Fruit fly (Drosophila melanogaster): ENCODE measurements around the gene CG3036.
A peak's percentile ranks its signal among the peaks of the same experiment; 100 is the strongest.

CG3036 gene

dm6 chr2L:4930541-4930940 is 38.6 kb downstream of the CG3036 start:
- TF ChIP-seq tj (GFP tag; optimal IDR thresholded peaks at IDR 0.05): peak; percentile 30
- TF ChIP-seq CG1620 (GFP tag; optimal IDR thresholded peaks at IDR 0.05): no peak
- peak; percentile 20 for TF ChIP-seq CG11617 (GFP tag; optimal IDR thresholded peaks at IDR 0.05)
- TF ChIP-seq Clk (GFP tag; optimal IDR thresholded peaks at IDR 0.05): no peak
- TF ChIP-seq cic (GFP tag; optimal IDR thresholded peaks at IDR 0.05): no peak
- TF ChIP-seq CG33017 (tag; optimal IDR thresholded peaks at IDR 0.05): peak; percentile 90
- TF ChIP-seq Crg-1 (GFP tag; optimal IDR thresholded peaks at IDR 0.05): no peak
- TF ChIP-seq CG5204 (GFP tag; optimal IDR thresholded peaks at IDR 0.05): peak; percentile 61
- peak; percentile 12 for TF ChIP-seq Hr96 (GFP tag; optimal IDR thresholded peaks at IDR 0.05)
- peak; percentile 69 for TF ChIP-seq CG14711 (tag; optimal IDR thresholded peaks at IDR 0.05)
- TF ChIP-seq ovo (GFP tag; optimal IDR thresholded peaks at IDR 0.05): no peak
- peak; percentile 83 for TF ChIP-seq CG7045 (GFP tag; optimal IDR thresholded peaks at IDR 0.05)
- TF ChIP-seq toe (GFP tag; optimal IDR thresholded peaks at IDR 0.05): peak; percentile 9
- peak; percentile 51 for TF ChIP-seq CG12768 (GFP tag; optimal IDR thresholded peaks at IDR 0.05)
- no peak for TF ChIP-seq cnc (optimal IDR thresholded peaks at IDR 0.05)
- TF ChIP-seq kay (GFP tag; ENCODE audit: borderline replicate concordance): peak; percentile 36
- peak; percentile 35 for TF ChIP-seq bab1 (GFP tag; optimal IDR thresholded peaks at IDR 0.05)
- no peak for TF ChIP-seq Mnt (GFP tag; optimal IDR thresholded peaks at IDR 0.05)
- peak; percentile 67 for TF ChIP-seq CG7101 (tag; optimal IDR thresholded peaks at IDR 0.05)
- no peak for TF ChIP-seq pad (GFP tag; optimal IDR thresholded peaks at IDR 0.05)

dm6 chr2L:4932284-4932683 is 40.4 kb downstream of the CG3036 start, which contains the start of gene hoe1:
hoe1 (minus strand) TSS chr2L:4932384.
- TF ChIP-seq Hr96 (GFP tag; optimal IDR thresholded peaks at IDR 0.05) (no peak), CG14711 (tag; optimal IDR thresholded peaks at IDR 0.05) (no peak), CG7101 (tag; optimal IDR thresholded peaks at IDR 0.05) (no peak), kay (GFP tag; ENCODE audit: borderline replicate concordance) (no peak), CG7045 (GFP tag; optimal IDR thresholded peaks at IDR 0.05) (no peak), tj (GFP tag; optimal IDR thresholded peaks at IDR 0.05) (no peak), cnc (optimal IDR thresholded peaks at IDR 0.05) (no peak), CG5204 (GFP tag; optimal IDR thresholded peaks at IDR 0.05) (no peak), cic (GFP tag; optimal IDR thresholded peaks at IDR 0.05) (no peak), bab1 (GFP tag; optimal IDR thresholded peaks at IDR 0.05) (no peak), CG12768 (GFP tag; optimal IDR thresholded peaks at IDR 0.05) (no peak), CG11617 (GFP tag; optimal IDR thresholded peaks at IDR 0.05) (no peak), CG1620 (GFP tag; optimal IDR thresholded peaks at IDR 0.05) (no peak), pad (GFP tag; optimal IDR thresholded peaks at IDR 0.05) (no peak), CG33017 (tag; optimal IDR thresholded peaks at IDR 0.05) (no peak), Mnt (GFP tag; optimal IDR thresholded peaks at IDR 0.05) (no peak), ovo (GFP tag; optimal IDR thresholded peaks at IDR 0.05) (no peak), Crg-1 (GFP tag; optimal IDR thresholded peaks at IDR 0.05) (no peak), Clk (GFP tag; optimal IDR thresholded peaks at IDR 0.05) (no peak)

- TF ChIP-seq CG14711 (tag; optimal IDR thresholded peaks at IDR 0.05) (no peak), CG7045 (GFP tag; optimal IDR thresholded peaks at IDR 0.05) (peak; percentile 5)
These were observed 44.5 kb downstream of the CG3036 start, which contains the start of gene hoe2 for dm6 chr2L:4936325-4936869. hoe2 (minus strand) TSS chr2L:4936450.

- no peak for TF ChIP-seq Clk (GFP tag; optimal IDR thresholded peaks at IDR 0.05)
- no peak for TF ChIP-seq CG14711 (tag; optimal IDR thresholded peaks at IDR 0.05)
- no peak for TF ChIP-seq toe (GFP tag; optimal IDR thresholded peaks at IDR 0.05)
- TF ChIP-seq ovo (GFP tag; optimal IDR thresholded peaks at IDR 0.05): no peak
- no peak for TF ChIP-seq CG7045 (GFP tag; optimal IDR thresholded peaks at IDR 0.05)
- no peak for TF ChIP-seq CG12768 (GFP tag; optimal IDR thresholded peaks at IDR 0.05)
- TF ChIP-seq CG5204 (GFP tag; optimal IDR thresholded peaks at IDR 0.05): no peak
- TF ChIP-seq cic (GFP tag; optimal IDR thresholded peaks at IDR 0.05): no peak
- no peak for TF ChIP-seq Hr96 (GFP tag; optimal IDR thresholded peaks at IDR 0.05)
- TF ChIP-seq CG1620 (GFP tag; optimal IDR thresholded peaks at IDR 0.05): no peak
- no peak for TF ChIP-seq Mnt (GFP tag; optimal IDR thresholded peaks at IDR 0.05)
- TF ChIP-seq cnc (optimal IDR thresholded peaks at IDR 0.05): no peak
- no peak for TF ChIP-seq kay (GFP tag; ENCODE audit: borderline replicate concordance)
- no peak for TF ChIP-seq Crg-1 (GFP tag; optimal IDR thresholded peaks at IDR 0.05)
- TF ChIP-seq CG7101 (tag; optimal IDR thresholded peaks at IDR 0.05): no peak
- no peak for TF ChIP-seq tj (GFP tag; optimal IDR thresholded peaks at IDR 0.05)
- no peak for TF ChIP-seq CG11617 (GFP tag; optimal IDR thresholded peaks at IDR 0.05)
- TF ChIP-seq pad (GFP tag; optimal IDR thresholded peaks at IDR 0.05): no peak
- TF ChIP-seq bab1 (GFP tag; optimal IDR thresholded peaks at IDR 0.05): no peak
- TF ChIP-seq CG33017 (tag; optimal IDR thresholded peaks at IDR 0.05): no peak
These were observed 45.1 kb downstream of the CG3036 start, which contains the start of gene Sgs1 for dm6 chr2L:4937060-4937459. Sgs1 (plus strand) TSS chr2L:4937409.

- peak; percentile 28 for TF ChIP-seq CG5204 (GFP tag; optimal IDR thresholded peaks at IDR 0.05)
- TF ChIP-seq CG7045 (GFP tag; optimal IDR thresholded peaks at IDR 0.05): peak; percentile 1
- TF ChIP-seq CG1620 (GFP tag; optimal IDR thresholded peaks at IDR 0.05): no peak
These were observed 50.4 kb downstream of the CG3036 start, which contains the start of gene synr for dm6 chr2L:4942257-4942792. synr (plus strand) TSS chr2L:4942742.

dm6 chr2L:4945300-4945699 is 53.4 kb downstream of the CG3036 start, which contains the start of the genes mRpL24 and betaggt-I:
mRpL24 (minus strand) TSS chr2L:4945361.
betaggt-I (plus strand) TSS chr2L:4945579.
- TF ChIP-seq cnc (optimal IDR thresholded peaks at IDR 0.05) (no peak), bab1 (GFP tag; optimal IDR thresholded peaks at IDR 0.05) (peak; percentile 99), CG7101 (tag; optimal IDR thresholded peaks at IDR 0.05) (peak; percentile 99), Hr96 (GFP tag; optimal IDR thresholded peaks at IDR 0.05) (peak; percentile 85), CG14711 (tag; optimal IDR thresholded peaks at IDR 0.05) (peak; percentile 98), kay (GFP tag; ENCODE audit: borderline replicate concordance) (peak; percentile 97), Clk (GFP tag; optimal IDR thresholded peaks at IDR 0.05) (peak; percentile 89), tj (GFP tag; optimal IDR thresholded peaks at IDR 0.05) (peak; percentile 85), toe (GFP tag; optimal IDR thresholded peaks at IDR 0.05) (peak; percentile 95), Crg-1 (GFP tag; optimal IDR thresholded peaks at IDR 0.05) (peak; percentile 92), cic (GFP tag; optimal IDR thresholded peaks at IDR 0.05) (peak; percentile 72), pad (GFP tag; optimal IDR thresholded peaks at IDR 0.05) (peak; percentile 88), CG12768 (GFP tag; optimal IDR thresholded peaks at IDR 0.05) (peak; percentile 96), CG11617 (GFP tag; optimal IDR thresholded peaks at IDR 0.05) (peak; percentile 97), CG7045 (GFP tag; optimal IDR thresholded peaks at IDR 0.05) (peak; percentile 98), ovo (GFP tag; optimal IDR thresholded peaks at IDR 0.05) (peak; percentile 91), CG5204 (GFP tag; optimal IDR thresholded peaks at IDR 0.05) (peak; percentile 95), CG1620 (GFP tag; optimal IDR thresholded peaks at IDR 0.05) (peak; percentile 96), Mnt (GFP tag; optimal IDR thresholded peaks at IDR 0.05) (peak; percentile 88), CG33017 (tag; optimal IDR thresholded peaks at IDR 0.05) (peak; percentile 99)

Data from whole organism, adult.